Worm (Caenorhabditis elegans) whole organism, late embryonic: ENCODE data around the gene C33D9.13.
A peak's percentile ranks its signal among the peaks of the same experiment; 100 is the strongest.

ENCODE experiments used
- K02D7.2 ChIP-seq: sonication (generic microtip); optimal IDR thresholded peaks from 2 replicates; lab custom pipeline; 2017; ENCODE audit warnings: mild to moderate bottlenecking, missing genetic modification characterization, missing compliant biosample characterization
- T23F11.4 ChIP-seq: fragments of 200-800 bp; sonication (Bioruptor generic); optimal IDR thresholded peaks from 2 replicates; lab custom pipeline; 2018; ENCODE audit warnings: mild to moderate bottlenecking, missing genetic modification characterization, missing compliant biosample characterization
- ahr-1 ChIP-seq: sonication (generic microtip); optimal IDR thresholded peaks from 2 replicates; lab custom pipeline; 2016; ENCODE audit warnings: missing genetic modification characterization, missing compliant biosample characterization
- ceh-14 ChIP-seq: sonication (generic microtip); optimal IDR thresholded peaks from 2 replicates; lab custom pipeline; 2016; ENCODE audit warnings: missing genotype, missing genetic modification characterization, missing compliant biosample characterization
- ceh-18 ChIP-seq: sonication (generic microtip); optimal IDR thresholded peaks from 2 replicates; lab custom pipeline; 2016; ENCODE audit warnings: missing genetic modification characterization, missing compliant biosample characterization
- ceh-19 ChIP-seq: fragments of 200-800 bp; sonication (Bioruptor generic); optimal IDR thresholded peaks from 2 replicates; lab custom pipeline; 2018; ENCODE audit warnings: mild to moderate bottlenecking, missing genetic modification characterization, missing compliant biosample characterization
- ceh-22 ChIP-seq: sonication (generic microtip); optimal IDR thresholded peaks from 2 replicates; lab custom pipeline; 2017; ENCODE audit warnings: missing biosample characterization, missing genetic modification characterization
- ceh-30 ChIP-seq: fragments of 150-350 bp; optimal IDR thresholded peaks from 2 replicates; lab custom pipeline; 2014; ENCODE audit warnings: missing biosample characterization, missing genetic modification characterization
- ceh-34 ChIP-seq: sonication (generic microtip); optimal IDR thresholded peaks from 2 replicates; lab custom pipeline; 2016; ENCODE audit warnings: mild to moderate bottlenecking, missing genetic modification characterization, missing compliant biosample characterization
- ceh-48 ChIP-seq: sonication (generic microtip); optimal IDR thresholded peaks from 2 replicates; lab custom pipeline; 2016; ENCODE audit warnings: missing genetic modification characterization, inconsistent platforms, missing compliant biosample characterization
- ceh-6 ChIP-seq: fragments of 200-800 bp; sonication (Bioruptor generic); optimal IDR thresholded peaks from 2 replicates; lab custom pipeline; 2018; ENCODE audit warnings: mild to moderate bottlenecking, missing genetic modification characterization, missing compliant biosample characterization
- ceh-9 ChIP-seq: sonication (generic microtip); optimal IDR thresholded peaks from 2 replicates; lab custom pipeline; 2016; ENCODE audit warnings: mild to moderate bottlenecking, missing genetic modification characterization, inconsistent platforms, missing compliant biosample characterization
- dmd-4 ChIP-seq: sonication (generic microtip); optimal IDR thresholded peaks from 2 replicates; lab custom pipeline; 2016; ENCODE audit warnings: borderline replicate concordance, missing genetic modification characterization, missing compliant biosample characterization
- dve-1 ChIP-seq: sonication (generic microtip); optimal IDR thresholded peaks from 2 replicates; lab custom pipeline; 2017; ENCODE audit warnings: antibody characterized with exemption, mild to moderate bottlenecking, missing genetic modification characterization, missing compliant biosample characterization
- elt-4 ChIP-seq: sonication (generic microtip); optimal IDR thresholded peaks from 2 replicates; lab custom pipeline; 2016; ENCODE audit warnings: missing genetic modification characterization, missing compliant biosample characterization
- fkh-10 ChIP-seq: fragments of 150-350 bp; optimal IDR thresholded peaks from 2 replicates; lab custom pipeline; 2014; ENCODE audit warnings: missing biosample characterization, missing genetic modification reagents, missing genetic modification characterization
- hlh-13 ChIP-seq: fragments of 200-800 bp; sonication (Bioruptor generic); optimal IDR thresholded peaks from 2 replicates; lab custom pipeline; 2018; ENCODE audit warnings: mild to moderate bottlenecking, missing genetic modification characterization, missing compliant biosample characterization
- hlh-15 ChIP-seq: sonication (generic microtip); optimal IDR thresholded peaks from 2 replicates; lab custom pipeline; 2016; ENCODE audit warnings: missing genetic modification characterization, missing compliant biosample characterization
- lin-11 ChIP-seq: fragments of 200-800 bp; sonication (Bioruptor generic); optimal IDR thresholded peaks from 2 replicates; lab custom pipeline; 2018; ENCODE audit warnings: mild to moderate bottlenecking, missing genetic modification characterization, missing compliant biosample characterization
- madf-2 ChIP-seq: sonication (generic microtip); optimal IDR thresholded peaks from 2 replicates; lab custom pipeline; 2017; ENCODE audit warnings: missing genetic modification characterization, missing compliant biosample characterization
- mec-3 ChIP-seq: sonication (generic microtip); optimal IDR thresholded peaks from 2 replicates; lab custom pipeline; 2016; ENCODE audit warnings: borderline replicate concordance, missing genetic modification characterization, missing compliant biosample characterization
- nfya-1 ChIP-seq: sonication (generic microtip); optimal IDR thresholded peaks from 2 replicates; lab custom pipeline; 2017; ENCODE audit warnings: missing genetic modification characterization, mild to moderate bottlenecking, missing compliant biosample characterization, antibody characterized with exemption, moderate library complexity
- npax-4 ChIP-seq: sonication (generic microtip); optimal IDR thresholded peaks from 2 replicates; lab custom pipeline; 2016; ENCODE audit warnings: missing genetic modification characterization, missing compliant biosample characterization
- pag-3 ChIP-seq: sonication (generic microtip); optimal IDR thresholded peaks from 2 replicates; lab custom pipeline; 2016; ENCODE audit warnings: missing compliant biosample characterization, missing genetic modification characterization, borderline replicate concordance
- pat-9 ChIP-seq: fragments of 200-800 bp; sonication (Bioruptor generic); optimal IDR thresholded peaks from 2 replicates; lab custom pipeline; 2018; ENCODE audit warnings: mild to moderate bottlenecking, missing genetic modification characterization, moderate library complexity, missing compliant biosample characterization
- pax-1 ChIP-seq: fragments of 150-350 bp; optimal IDR thresholded peaks from 2 replicates; lab custom pipeline; 2014; ENCODE audit warnings: missing biosample characterization, missing genetic modification characterization
- pha-4 ChIP-seq: fragments of 150-350 bp; optimal IDR thresholded peaks from 2 replicates; lab custom pipeline; 2018; ENCODE audit warnings: missing biosample characterization, missing genetic modification reagents, missing genetic modification characterization
- pqm-1 ChIP-seq: sonication (generic microtip); optimal IDR thresholded peaks from 2 replicates; lab custom pipeline; 2016; ENCODE audit warnings: missing genetic modification characterization, missing compliant biosample characterization
- ref-2 ChIP-seq: sonication (generic microtip); optimal IDR thresholded peaks from 2 replicates; lab custom pipeline; 2016; ENCODE audit warnings: missing genetic modification characterization, missing compliant biosample characterization
- sdc-2 ChIP-seq: sonication (generic microtip); optimal IDR thresholded peaks from 2 replicates; lab custom pipeline; 2016; ENCODE audit warnings: missing genotype, missing genetic modification characterization, missing compliant biosample characterization
- syd-9 ChIP-seq: sonication (generic microtip); optimal IDR thresholded peaks from 2 replicates; lab custom pipeline; 2016; ENCODE audit warnings: mild to moderate bottlenecking, missing genetic modification characterization, moderate library complexity, missing compliant biosample characterization
- tbx-2 ChIP-seq: sonication (generic microtip); optimal IDR thresholded peaks from 2 replicates; lab custom pipeline; 2016; ENCODE audit warnings: missing genetic modification characterization, missing compliant biosample characterization
- ttx-3 ChIP-seq: sonication (generic microtip); optimal IDR thresholded peaks from 2 replicates; lab custom pipeline; 2016; ENCODE audit warnings: missing genetic modification reagents, missing genetic modification characterization, missing compliant biosample characterization
- unc-42 ChIP-seq: sonication (generic microtip); optimal IDR thresholded peaks from 2 replicates; lab custom pipeline; 2016; ENCODE audit warnings: missing genotype, missing genetic modification characterization, missing compliant biosample characterization

The C33D9.13 gene

DNA sequence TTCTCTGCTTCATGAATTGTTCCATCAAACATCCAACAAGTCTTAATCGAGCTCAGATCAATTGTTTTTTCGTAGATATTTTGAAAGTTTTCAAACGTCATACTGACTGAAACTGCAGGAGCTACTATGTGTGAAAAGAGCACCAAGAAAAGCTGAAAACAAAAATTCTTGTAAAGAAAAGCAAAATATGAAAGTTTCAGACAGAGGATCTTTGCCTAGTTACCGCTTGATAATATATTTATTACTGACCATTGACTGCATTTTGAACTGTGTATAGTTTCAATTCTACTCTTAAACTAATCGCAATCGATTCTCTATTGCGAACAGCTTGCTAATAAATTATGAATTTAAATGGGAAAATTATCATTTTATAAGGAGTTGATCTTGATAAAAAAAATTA is 13.2 kb upstream of the C33D9.13 start, which contains the start of gene clec-182:
TSS of gene clec-182 (minus strand) at position 101 of the 400 bp plus-strand sequence.
- no peak for TF ChIP-seq dve-1 (tag; lab: Kevin White, UChicago)
- no peak for TF ChIP-seq elt-4 (tag; lab: Kevin White, UChicago)
- no peak for TF ChIP-seq sdc-2 (tag; lab: Kevin White, UChicago)
- TF ChIP-seq ceh-6 (GFP tag; lab: Kevin White, UChicago): no peak
- no peak for TF ChIP-seq pat-9
- TF ChIP-seq K02D7.2 (tag; lab: Kevin White, UChicago): no peak
- no peak for TF ChIP-seq ceh-14
- TF ChIP-seq pha-4 (tag; lab: Kevin White, UChicago): no peak
- TF ChIP-seq npax-4 (tag; lab: Kevin White, UChicago): no peak
- TF ChIP-seq pax-1 (tag; lab: Kevin White, UChicago): no peak
- no peak for TF ChIP-seq unc-42 (tag; lab: Kevin White, UChicago)
- no peak for TF ChIP-seq T23F11.4 (GFP tag; lab: Kevin White, UChicago)
- TF ChIP-seq lin-11 (tag; lab: Kevin White, UChicago): no peak
- TF ChIP-seq dmd-4 (tag; lab: Kevin White, UChicago): no peak
- TF ChIP-seq ahr-1: no peak
- TF ChIP-seq mec-3: no peak
- no peak for TF ChIP-seq ceh-22 (tag; lab: Kevin White, UChicago)
- no peak for TF ChIP-seq ttx-3 (tag; lab: Kevin White, UChicago)

DNA sequence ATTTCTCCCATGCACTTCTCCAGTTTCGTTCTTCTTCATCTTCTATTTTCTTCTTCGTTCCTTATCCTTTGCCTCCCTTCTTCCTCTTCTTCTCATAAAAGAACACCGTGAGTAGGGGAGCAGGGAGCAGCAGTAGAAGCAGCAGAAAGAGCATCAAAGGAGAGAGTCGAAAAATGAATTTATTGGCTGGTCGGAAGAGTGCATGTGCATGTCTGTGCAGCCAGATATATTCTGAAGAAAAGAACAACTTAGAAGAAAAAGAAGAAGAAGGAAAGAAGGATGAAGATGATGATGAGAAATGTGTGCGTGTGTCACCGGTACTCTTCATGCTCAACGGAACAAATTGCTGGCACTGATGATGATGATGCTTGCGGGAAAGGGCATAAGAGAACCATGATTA is 11.2 kb upstream of the C33D9.13 start:
- no peak for TF ChIP-seq ceh-18 (tag; lab: Kevin White, UChicago)
- no peak for TF ChIP-seq ahr-1
- no peak for TF ChIP-seq hlh-15
- no peak for TF ChIP-seq dmd-4 (tag; lab: Kevin White, UChicago)
- no peak for TF ChIP-seq hlh-13 (GFP tag; lab: Kevin White, UChicago)
- TF ChIP-seq ceh-48 (tag; lab: Kevin White, UChicago): no peak
- no peak for TF ChIP-seq elt-4 (tag; lab: Kevin White, UChicago)
- no peak for TF ChIP-seq pqm-1 (tag; lab: Kevin White, UChicago)

DNA sequence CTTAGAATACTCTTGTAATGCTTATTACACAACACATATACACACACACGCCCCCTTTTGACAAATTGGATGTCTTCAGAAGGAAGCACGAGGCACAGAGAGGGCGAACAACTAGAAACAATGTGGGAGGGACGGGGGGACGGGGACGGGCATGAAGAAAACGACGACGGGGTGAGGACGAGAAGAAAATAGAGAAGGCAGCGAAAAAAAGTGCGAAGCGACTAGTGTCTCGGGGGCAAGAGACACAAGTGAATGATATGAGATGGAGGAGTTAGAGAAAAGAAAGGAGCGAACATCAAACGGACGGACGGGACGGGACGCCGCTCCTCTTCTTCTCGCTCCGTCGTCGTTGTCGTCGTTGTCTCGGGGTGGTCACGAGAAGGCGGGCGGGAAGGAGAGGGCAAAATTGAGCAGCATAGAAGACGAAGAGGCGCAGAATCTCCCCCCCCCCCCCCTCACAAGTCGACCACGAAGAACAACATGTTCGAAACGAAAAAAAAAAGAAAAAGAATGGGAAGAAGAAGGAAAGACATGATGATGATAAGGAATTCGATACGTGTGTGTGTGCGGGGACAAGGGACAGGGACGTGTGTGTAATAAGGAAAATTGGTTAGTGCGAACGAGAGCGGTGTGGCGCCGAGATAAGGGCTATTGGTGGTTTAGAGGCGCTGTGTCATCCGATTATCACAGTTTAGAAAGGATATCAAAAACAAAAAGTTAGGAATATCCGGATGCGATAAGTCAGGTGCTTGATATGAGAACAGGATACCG is 10.0 kb upstream of the C33D9.13 start:
- TF ChIP-seq ceh-19 (peak; percentile 13), ref-2 (tag; lab: Kevin White, UChicago) (no peak), hlh-13 (GFP tag; lab: Kevin White, UChicago) (no peak), ahr-1 (no peak), madf-2 (tag; lab: Kevin White, UChicago) (no peak), ceh-34 (tag; lab: Kevin White, UChicago) (no peak), nfya-1 (tag; lab: Kevin White, UChicago) (no peak), elt-4 (tag; lab: Kevin White, UChicago) (no peak), ceh-18 (tag; lab: Kevin White, UChicago) (peak; percentile 30)

DNA sequence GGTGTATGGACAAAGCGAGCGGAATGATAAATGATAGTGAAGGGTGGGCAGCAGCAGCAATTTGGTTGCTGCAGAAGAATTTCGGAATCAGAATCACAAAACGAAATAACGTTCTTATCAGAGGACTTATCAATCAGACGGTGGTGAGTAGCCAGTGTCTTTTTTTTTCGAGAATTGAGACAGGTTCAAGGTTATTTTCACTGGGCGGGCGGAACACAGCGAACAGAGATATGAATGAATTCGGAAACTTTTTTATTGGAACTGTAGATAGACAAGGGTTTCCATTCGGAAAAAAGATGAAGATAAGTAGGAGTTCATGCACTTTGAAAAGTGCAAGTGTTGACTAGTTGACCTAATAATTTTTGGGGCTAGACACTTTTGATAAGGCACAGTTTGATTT is 8.1 kb upstream of the C33D9.13 start:
- TF ChIP-seq hlh-15 (no peak), npax-4 (tag; lab: Kevin White, UChicago) (no peak), ceh-14 (no peak), elt-4 (tag; lab: Kevin White, UChicago) (no peak), ceh-9 (tag; lab: Kevin White, UChicago) (no peak), unc-42 (tag; lab: Kevin White, UChicago) (no peak), ttx-3 (tag; lab: Kevin White, UChicago) (no peak), ceh-30 (tag; lab: Kevin White, UChicago) (no peak), dmd-4 (tag; lab: Kevin White, UChicago) (no peak), pag-3 (tag; lab: Kevin White, UChicago) (no peak), tbx-2 (tag; lab: Kevin White, UChicago) (no peak), syd-9 (tag; lab: Kevin White, UChicago) (no peak), fkh-10 (GFP tag; lab: Kevin White, UChicago) (no peak)
